Worm (Caenorhabditis elegans) whole organism, L3 larva: ENCODE measurements around the gene magu-1.

Experiments used
- elt-3 ChIP-seq, 3 experiments: fragments of 150-350 bp in 1 of 3; sonication (generic microtip) in 2 of 3; optimal IDR thresholded peaks; 2 replicates in 2 of 3; 4 replicates in 1 of 3; lab custom pipeline; 2014 to 2017; ENCODE audit warnings: missing biosample characterization in 3 of 3, missing genetic modification characterization in 3 of 3
- mdl-1 ChIP-seq: fragments of 150-350 bp; optimal IDR thresholded peaks from 2 replicates; lab custom pipeline; 2014; ENCODE audit warnings: missing biosample characterization, missing genetic modification characterization
- nhr-25 ChIP-seq: sonication (generic microtip); optimal IDR thresholded peaks from 2 replicates; lab custom pipeline; 2017; ENCODE audit warnings: missing biosample characterization, missing genetic modification characterization
- nhr-28 ChIP-seq: fragments of 150-350 bp; optimal IDR thresholded peaks from 2 replicates; lab custom pipeline; 2014; ENCODE audit warnings: missing biosample characterization, missing genetic modification characterization
- pqm-1 ChIP-seq: fragments of 150-350 bp; optimal IDR thresholded peaks from 2 replicates; lab custom pipeline; 2017; ENCODE audit warnings: missing biosample characterization, missing genetic modification characterization, inconsistent platforms
- unc-62 ChIP-seq: fragments of 150-350 bp; sonication (generic microtip); optimal IDR thresholded peaks from 4 replicates; lab custom pipeline; 2014; ENCODE audit warnings: missing biosample characterization, missing genetic modification reagents, missing genetic modification characterization

DNA sequence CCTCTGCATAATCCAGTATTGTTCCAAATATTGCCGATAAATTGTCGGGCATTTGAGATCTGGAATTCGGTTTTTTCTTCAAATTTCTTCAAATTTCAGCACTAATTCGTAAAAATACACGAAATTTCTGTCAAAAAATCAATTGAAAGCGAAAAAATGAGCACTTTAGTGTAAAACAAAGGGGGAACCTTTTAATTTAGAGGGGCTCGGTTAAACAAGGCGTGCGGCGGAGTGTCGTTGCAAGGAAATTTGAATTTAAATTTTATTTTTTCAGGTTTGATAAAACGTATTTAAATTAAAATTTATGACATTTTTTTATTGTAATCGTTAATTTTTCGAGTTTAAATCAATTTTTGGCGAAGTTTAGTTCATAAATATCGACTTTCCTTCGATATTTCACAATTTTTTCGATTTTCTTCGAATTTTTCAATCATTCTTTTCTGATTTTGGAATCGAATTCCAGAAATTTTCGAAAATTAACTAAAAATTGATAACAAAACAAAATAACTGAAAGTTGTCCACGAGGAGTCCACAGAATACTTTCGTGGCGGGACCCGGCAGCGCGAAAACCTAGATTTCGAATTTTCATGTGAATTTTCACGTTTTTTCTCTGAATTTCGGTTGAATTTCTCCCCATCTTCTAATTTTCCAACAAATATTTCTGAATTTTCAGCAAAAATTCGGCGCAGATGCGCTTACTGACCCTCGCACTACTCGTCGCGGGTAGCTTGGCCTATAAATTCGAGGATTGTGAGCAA lies at the start of gene magu-1, which contains the start of gene nemp-1:
- no peak for TF ChIP-seq unc-62 (GFP tag; lab: Kevin White, UChicago)
- no peak for TF ChIP-seq nhr-25 (tag; lab: Kevin White, UChicago)
- no peak for TF ChIP-seq mdl-1 (tag; lab: Kevin White, UChicago)
- TF ChIP-seq elt-3 (tag; optimal IDR thresholded peaks at IDR 0.05; lab: Kevin White, UChicago) = no peak
- no peak for TF ChIP-seq pqm-1 (tag; lab: Kevin White, UChicago)
- no peak for TF ChIP-seq nhr-28 (tag; lab: Kevin White, UChicago)
